Worm (Caenorhabditis elegans) whole organism, L2 larva: ENCODE results near the gene nlp-24.

Experiments used
- mdl-1 ChIP-seq, 2 experiments: fragments of 150-350 bp in 1 of 2; sonication (generic microtip) in 1 of 2; optimal IDR thresholded peaks; 2 replicates each; lab custom pipeline; 2017; ENCODE audit warnings: missing biosample characterization in 2 of 2, missing genetic modification characterization in 2 of 2
- sma-9 ChIP-seq, 2 experiments: fragments of 150-350 bp in 1 of 2; sonication (generic microtip) in 1 of 2; optimal IDR thresholded peaks; 2 replicates each; lab custom pipeline; 2014 to 2016; ENCODE audit warnings: missing genetic modification characterization in 2 of 2, mild to moderate bottlenecking in 1 of 2, missing biosample characterization in 1 of 2, missing compliant biosample characterization in 1 of 2, missing genetic modification reagents in 1 of 2, moderate library complexity in 1 of 2
- snpc-4 ChIP-seq: fragments of 150-350 bp; optimal IDR thresholded peaks from 2 replicates; lab custom pipeline; 2014; ENCODE audit warnings: missing biosample characterization, missing genetic modification characterization
- unc-39 ChIP-seq: fragments of 150-350 bp; optimal IDR thresholded peaks from 2 replicates; lab custom pipeline; 2014; ENCODE audit warnings: missing biosample characterization, missing genetic modification characterization

DNA sequence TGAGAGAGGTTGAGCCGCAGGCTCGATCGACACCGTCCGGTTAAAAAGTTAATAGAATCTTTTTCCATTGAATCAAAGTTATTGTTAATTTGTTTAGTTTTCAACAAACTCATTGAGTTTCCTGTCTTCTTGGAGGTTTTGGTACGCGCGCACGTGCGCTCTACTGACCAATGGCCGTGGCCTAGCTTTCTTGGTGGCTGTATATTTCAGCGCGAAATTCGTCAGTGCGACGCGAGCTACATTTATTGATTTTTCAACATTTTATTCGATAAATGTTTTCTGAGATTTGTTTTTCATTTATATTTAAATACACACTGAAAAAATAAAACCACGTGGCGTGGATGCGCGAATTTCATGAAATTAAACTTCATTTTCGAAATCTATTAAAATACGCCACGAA lies 28.0 kb downstream of the nlp-24 start, which contains the start of gene bir-1:
- no peak for TF ChIP-seq snpc-4 (tag; lab: Kevin White, UChicago)
- peak; percentile 44 to 75 for TF ChIP-seq mdl-1 (tag; optimal IDR thresholded peaks at IDR 0.05; lab: Kevin White, UChicago)
- TF ChIP-seq sma-9 (GFP tag; optimal IDR thresholded peaks at IDR 0.05; lab: Kevin White, UChicago), result peak; percentile 69
- no peak for TF ChIP-seq sma-9 (tag; optimal IDR thresholded peaks at IDR 0.05; lab: Kevin White, UChicago)
- TF ChIP-seq unc-39 (tag; lab: Kevin White, UChicago), result no peak
